Fruit fly (Drosophila melanogaster) whole organism, embryonic: Measurements from ENCODE around the gene temp.
A peak's percentile ranks its signal among the peaks of the same experiment; 100 is the strongest.

Source experiments
- Abd-B ChIP-seq: fragments of 200-800 bp; sonication (Bioruptor generic); optimal IDR thresholded peaks from 2 replicates; lab custom pipeline; 2018; ENCODE audit warnings: missing biosample characterization, mild to moderate bottlenecking, missing genetic modification characterization, moderate library complexity
- Antp ChIP-seq: fragments of 200-800 bp; sonication (Bioruptor generic); optimal IDR thresholded peaks from 3 replicates; lab custom pipeline; 2016; ENCODE audit warnings: missing biosample characterization, missing genetic modification characterization
- Atf6 ChIP-seq: fragments of 200-800 bp; sonication (Bioruptor generic); IDR thresholded peaks from 2 replicates; pipeline ENCODE4 v1.3.6; 2022; ENCODE audit warnings: missing biosample characterization, missing genetic modification characterization
- CG10321 ChIP-seq: fragments of 200-800 bp; sonication (Bioruptor generic); IDR thresholded peaks from 2 replicates; pipeline ENCODE4 v1.3.6; 2022; ENCODE audit warnings: missing biosample characterization, missing genetic modification characterization
- CG10366 ChIP-seq: fragments of 200-800 bp; sonication (Bioruptor generic); IDR thresholded peaks from 2 replicates; pipeline ENCODE4 v1.3.6; 2022; ENCODE audit warnings: missing biosample characterization, missing genetic modification characterization
- CG11560 ChIP-seq: fragments of 200-800 bp; sonication (Bioruptor generic); IDR thresholded peaks from 3 replicates; pipeline ENCODE4 v1.3.6; 2022; ENCODE audit warnings: missing biosample characterization, missing genetic modification characterization
- CG12744 ChIP-seq: fragments of 200-800 bp; sonication (Bioruptor generic); optimal IDR thresholded peaks from 2 replicates; lab custom pipeline; 2016; ENCODE audit warnings: missing biosample characterization, missing genetic modification characterization
- CG1529 ChIP-seq: fragments of 200-800 bp; sonication (Bioruptor generic); optimal IDR thresholded peaks from 3 replicates; lab custom pipeline; 2018; ENCODE audit warnings: missing biosample characterization, missing genetic modification characterization
- CG15514 ChIP-seq: fragments of 200-800 bp; sonication (Bioruptor generic); optimal IDR thresholded peaks from 3 replicates; lab custom pipeline; 2017; ENCODE audit warnings: missing biosample characterization, missing genetic modification characterization, mild to moderate bottlenecking, moderate library complexity, missing genetic modification reagents
- CG15696 ChIP-seq: fragments of 200-800 bp; sonication (Bioruptor generic); optimal IDR thresholded peaks from 2 replicates; lab custom pipeline; 2019; ENCODE audit warnings: missing biosample characterization, mild to moderate bottlenecking, missing genetic modification characterization, moderate library complexity
- CG1647 ChIP-seq: fragments of 200-800 bp; sonication (Bioruptor generic); optimal IDR thresholded peaks from 3 replicates; lab custom pipeline; 2016; ENCODE audit warnings: missing biosample characterization, missing genetic modification characterization
- CG16815 ChIP-seq: fragments of 200-800 bp; sonication (Bioruptor generic); optimal IDR thresholded peaks from 3 replicates; lab custom pipeline; 2017; ENCODE audit warnings: missing biosample characterization, mild to moderate bottlenecking, missing genetic modification characterization
- CG17328 ChIP-seq: fragments of 200-800 bp; sonication (Bioruptor generic); IDR thresholded peaks from 2 replicates; pipeline ENCODE4 v1.3.6; 2022; ENCODE audit warnings: missing biosample characterization, missing genetic modification characterization
- CG17829 ChIP-seq: fragments of 200-800 bp; optimal IDR thresholded peaks from 2 replicates; lab custom pipeline; 2019; ENCODE audit warnings: missing biosample characterization, mild to moderate bottlenecking, missing genetic modification characterization, moderate library complexity
- CG1792 ChIP-seq: fragments of 200-800 bp; sonication (Bioruptor generic); optimal IDR thresholded peaks from 2 replicates; lab custom pipeline; 2016; ENCODE audit warnings: missing biosample characterization, missing genetic modification characterization
- CG2129 ChIP-seq: fragments of 200-800 bp; sonication (Bioruptor generic); IDR thresholded peaks from 2 replicates; pipeline ENCODE4 v1.3.6; 2022; ENCODE audit warnings: missing biosample characterization, missing genetic modification characterization; ENCODE audit not compliant: partially characterized antibody
- CG30403 ChIP-seq: fragments of 200-800 bp; sonication (Bioruptor generic); optimal IDR thresholded peaks from 3 replicates; lab custom pipeline; 2016; ENCODE audit warnings: missing biosample characterization, missing genetic modification characterization
- CG3407 ChIP-seq: fragments of 200-800 bp; sonication (Bioruptor generic); optimal IDR thresholded peaks from 2 replicates; lab custom pipeline; 2018; ENCODE audit warnings: missing biosample characterization, mild to moderate bottlenecking, missing genetic modification characterization
- CG7271 ChIP-seq: fragments of 200-800 bp; sonication (Bioruptor generic); optimal IDR thresholded peaks from 2 replicates; lab custom pipeline; 2018; ENCODE audit warnings: missing biosample characterization, mild to moderate bottlenecking, missing genetic modification characterization, moderate library complexity
- CG8765 ChIP-seq: fragments of 200-800 bp; sonication (Bioruptor generic); IDR thresholded peaks from 2 replicates; pipeline ENCODE4 v1.3.6; 2022; ENCODE audit warnings: missing biosample characterization, missing genetic modification characterization
- Chrac-16 ChIP-seq: fragments of 200-800 bp; sonication (Bioruptor generic); optimal IDR thresholded peaks from 3 replicates; lab custom pipeline; 2016; ENCODE audit warnings: missing biosample characterization, missing genetic modification characterization
- Dad ChIP-seq: fragments of 200-800 bp; sonication (Bioruptor generic); optimal IDR thresholded peaks from 3 replicates; lab custom pipeline; 2016; ENCODE audit warnings: missing biosample characterization, missing genetic modification characterization
- Dip2 ChIP-seq: fragments of 200-800 bp; sonication (Bioruptor generic); IDR thresholded peaks from 2 replicates; pipeline ENCODE4 v1.3.6; 2022; ENCODE audit warnings: missing biosample characterization, missing genetic modification characterization
- Doc2 ChIP-seq: fragments of 200-800 bp; sonication (Bioruptor generic); IDR thresholded peaks from 2 replicates; pipeline ENCODE4 v1.3.6; 2022; ENCODE audit warnings: missing biosample characterization, missing genetic modification characterization
- E2f1 ChIP-seq: fragments of 200-800 bp; sonication (Bioruptor generic); IDR thresholded peaks from 2 replicates; pipeline ENCODE4 v1.3.6; 2022; ENCODE audit warnings: missing biosample characterization, missing genetic modification characterization
- ERR ChIP-seq: fragments of 200-800 bp; sonication (Bioruptor generic); optimal IDR thresholded peaks from 2 replicates; lab custom pipeline; 2016; ENCODE audit warnings: missing biosample characterization, missing genetic modification characterization
- Gsc ChIP-seq: fragments of 200-800 bp; sonication (Bioruptor generic); IDR thresholded peaks from 2 replicates; pipeline ENCODE4 v1.3.6; 2022; ENCODE audit warnings: missing biosample characterization, missing genetic modification characterization
- Hr51 ChIP-seq, 2 experiments: fragments of 200-800 bp; sonication (Bioruptor generic); optimal IDR thresholded peaks; 2 replicates in 1 of 2; 3 replicates in 1 of 2; lab custom pipeline; 2016 to 2018; ENCODE audit warnings: missing biosample characterization in 2 of 2, missing genetic modification characterization in 2 of 2, mild to moderate bottlenecking in 1 of 2, moderate library complexity in 1 of 2
- MBD-R2 ChIP-seq: fragments of 200-800 bp; sonication (Bioruptor generic); IDR thresholded peaks from 2 replicates; pipeline ENCODE4 v1.3.6; 2022; ENCODE audit warnings: missing biosample characterization, missing genetic modification characterization
- NC2α ChIP-seq: fragments of 200-800 bp; sonication (Bioruptor generic); optimal IDR thresholded peaks from 2 replicates; lab custom pipeline; 2016; ENCODE audit warnings: missing biosample characterization, missing genetic modification characterization
- Nf-YB ChIP-seq: fragments of 200-800 bp; sonication (Bioruptor generic); optimal IDR thresholded peaks from 3 replicates; lab custom pipeline; 2019; ENCODE audit warnings: missing biosample characterization, mild to moderate bottlenecking, missing genetic modification characterization, moderate library complexity
- Poxn ChIP-seq: fragments of 200-800 bp; sonication (Bioruptor generic); IDR thresholded peaks from 2 replicates; pipeline ENCODE4 v1.3.6; 2022; ENCODE audit warnings: missing biosample characterization, missing genetic modification characterization
- Ravus ChIP-seq: fragments of 200-800 bp; sonication (Bioruptor generic); IDR thresholded peaks from 2 replicates; pipeline ENCODE4 v1.3.6; 2022; ENCODE audit warnings: missing biosample characterization, missing genetic modification characterization
- Rx ChIP-seq: fragments of 200-800 bp; sonication (Bioruptor generic); IDR thresholded peaks from 2 replicates; pipeline ENCODE4 v1.3.6; 2022; ENCODE audit warnings: missing biosample characterization, missing genetic modification characterization
- Scr ChIP-seq: fragments of 200-800 bp; sonication (Bioruptor generic); IDR thresholded peaks from 2 replicates; pipeline ENCODE4 v1.3.6; 2022; ENCODE audit warnings: missing biosample characterization, missing genetic modification characterization; ENCODE audit not compliant: partially characterized antibody
- Sox102F ChIP-seq: fragments of 200-800 bp; sonication (Bioruptor generic); optimal IDR thresholded peaks from 2 replicates; lab custom pipeline; 2018; ENCODE audit warnings: missing biosample characterization, mild to moderate bottlenecking, missing genetic modification characterization, moderate library complexity
- Sry-β ChIP-seq: fragments of 200-800 bp; sonication (Bioruptor generic); optimal IDR thresholded peaks from 2 replicates; lab custom pipeline; 2018; ENCODE audit warnings: missing biosample characterization, mild to moderate bottlenecking, missing genetic modification characterization, moderate library complexity
- br ChIP-seq: fragments of >200 bp; optimal IDR thresholded peaks from 2 replicates; lab custom pipeline; 2017
- ci ChIP-seq: fragments of 200-800 bp; sonication (Bioruptor generic); IDR thresholded peaks from 3 replicates; pipeline ENCODE4 v1.3.6; 2022; ENCODE audit warnings: missing biosample characterization, missing genetic modification characterization
- croc ChIP-seq: fragments of 200-800 bp; sonication (Bioruptor generic); conservative IDR thresholded peaks from 3 replicates; pipeline ENCODE4 v1.3.6; 2022; ENCODE audit warnings: missing biosample characterization, missing genetic modification characterization
- danr ChIP-seq: fragments of 200-800 bp; sonication (Bioruptor generic); IDR thresholded peaks from 2 replicates; pipeline ENCODE4 v1.3.6; 2022; ENCODE audit warnings: missing biosample characterization, missing genetic modification characterization
- exex ChIP-seq: fragments of 200-800 bp; sonication (Bioruptor generic); optimal IDR thresholded peaks from 4 replicates; lab custom pipeline; 2018; ENCODE audit warnings: missing biosample characterization, mild to moderate bottlenecking, missing genetic modification characterization, moderate library complexity
- fu2 ChIP-seq: fragments of 200-800 bp; sonication (Bioruptor generic); optimal IDR thresholded peaks from 2 replicates; lab custom pipeline; 2016; ENCODE audit warnings: missing biosample characterization, missing genetic modification characterization
- gfzf ChIP-seq: fragments of 200-800 bp; sonication (Bioruptor generic); optimal IDR thresholded peaks from 2 replicates; lab custom pipeline; 2016; ENCODE audit warnings: missing biosample characterization, mild to moderate bottlenecking, missing genetic modification characterization, moderate library complexity
- grn ChIP-seq: fragments of 200-800 bp; sonication (Bioruptor generic); optimal IDR thresholded peaks from 3 replicates; lab custom pipeline; 2017; ENCODE audit warnings: missing biosample characterization, missing genetic modification characterization
- gsb-n ChIP-seq: fragments of 200-800 bp; sonication (Bioruptor generic); optimal IDR thresholded peaks from 3 replicates; lab custom pipeline; 2018; ENCODE audit warnings: missing biosample characterization, mild to moderate bottlenecking, missing genetic modification characterization
- jing ChIP-seq: fragments of 200-800 bp; sonication (Bioruptor generic); optimal IDR thresholded peaks from 2 replicates; lab custom pipeline; 2018; ENCODE audit warnings: missing biosample characterization, mild to moderate bottlenecking, missing genetic modification characterization
- kni ChIP-seq: fragments of 200-800 bp; sonication (Bioruptor generic); optimal IDR thresholded peaks from 3 replicates; lab custom pipeline; 2017; ENCODE audit warnings: mild to moderate bottlenecking, missing biosample characterization, missing genetic modification reagents, missing genetic modification characterization
- maf-S ChIP-seq: fragments of 200-800 bp; sonication (Bioruptor generic); optimal IDR thresholded peaks from 2 replicates; lab custom pipeline; 2016; ENCODE audit warnings: missing biosample characterization, missing genetic modification characterization
- mam ChIP-seq: fragments of 200-800 bp; sonication (Bioruptor generic); optimal IDR thresholded peaks from 3 replicates; lab custom pipeline; 2016; ENCODE audit warnings: missing biosample characterization, missing genetic modification characterization
- p53 ChIP-seq: fragments of 200-800 bp; sonication (Bioruptor generic); optimal IDR thresholded peaks from 2 replicates; lab custom pipeline; 2016; ENCODE audit warnings: missing biosample characterization, missing genetic modification characterization
- scrt ChIP-seq: fragments of 200-800 bp; sonication (Bioruptor generic); optimal IDR thresholded peaks from 2 replicates; lab custom pipeline; 2018; ENCODE audit warnings: missing biosample characterization, mild to moderate bottlenecking, missing genetic modification characterization, moderate library complexity
- tx ChIP-seq: fragments of 200-800 bp; sonication (Bioruptor generic); optimal IDR thresholded peaks from 2 replicates; lab custom pipeline; 2016; ENCODE audit warnings: missing biosample characterization, missing genetic modification characterization

Gene temp

dm6 chrX:2301069-2301508 is 38.8 kb upstream of the temp start (continued):
- TF ChIP-seq CG15514 (GFP tag; lab: Kevin White, UChicago), result peak; percentile 63
- no peak for TF ChIP-seq grn (GFP tag; lab: Kevin White, UChicago)
- TF ChIP-seq gsb-n (tag; lab: Kevin White, UChicago), result no peak
- no peak for TF ChIP-seq CG12744 (GFP tag; lab: Kevin White, UChicago)
- TF ChIP-seq CG17328 (GFP tag; lab: Robert Waterston, UW), result no peak
- peak; percentile 4 for TF ChIP-seq Antp (GFP tag; lab: Kevin White, UChicago)
- no peak for TF ChIP-seq Doc2 (GFP tag; lab: Robert Waterston, UW)
- TF ChIP-seq CG1647, result no peak
- no peak for TF ChIP-seq Dad (GFP tag; lab: Kevin White, UChicago)
- no peak for TF ChIP-seq CG7271 (tag; lab: Kevin White, UChicago)
- TF ChIP-seq CG2129 (GFP tag; lab: Robert Waterston, UW), result no peak
- no peak for TF ChIP-seq CG11560 (tag; lab: Robert Waterston, UW)
- TF ChIP-seq Rx, result no peak
- TF ChIP-seq CG30403 (GFP tag; lab: Kevin White, UChicago), result no peak
- peak; percentile 45 for TF ChIP-seq scrt (GFP tag; lab: Kevin White, UChicago)
- TF ChIP-seq fu2, result no peak
- TF ChIP-seq Nf-YB (GFP tag; lab: Kevin White, UChicago), result no peak
- TF ChIP-seq CG17829 (tag; lab: Kevin White, UChicago), result no peak
- TF ChIP-seq Sry-β (GFP tag; lab: Kevin White, UChicago), result no peak
- no peak for TF ChIP-seq Dip2 (GFP tag; lab: Robert Waterston, UW)
- no peak for TF ChIP-seq CG1529 (GFP tag; lab: Kevin White, UChicago)
- no peak for TF ChIP-seq CG3407 (GFP tag; lab: Kevin White, UChicago)
- TF ChIP-seq E2f1 (GFP tag; lab: Robert Waterston, UW), result peak; percentile 32; the same call in 1 of the 2 replicates
- no peak for TF ChIP-seq tx (GFP tag; lab: Kevin White, UChicago)
- TF ChIP-seq CG15696 (tag; lab: Kevin White, UChicago), result peak; percentile 20
- TF ChIP-seq p53 (GFP tag; lab: Kevin White, UChicago), result no peak
- TF ChIP-seq ci (GFP tag; lab: Robert Waterston, UW), result peak; percentile 6; the same call in 1 of the 3 replicates
- TF ChIP-seq Scr (GFP tag; lab: Robert Waterston, UW), result no peak
- no peak for TF ChIP-seq jing (GFP tag; lab: Kevin White, UChicago)
- no peak for TF ChIP-seq ERR (GFP tag; lab: Kevin White, UChicago)
- no peak for TF ChIP-seq Poxn (GFP tag; lab: Robert Waterston, UW)
- no peak for TF ChIP-seq MBD-R2 (GFP tag; lab: Robert Waterston, UW)
- no peak for TF ChIP-seq CG10321 (GFP tag; lab: Robert Waterston, UW)
- TF ChIP-seq kni, result no peak
- TF ChIP-seq Sox102F (GFP tag; lab: Kevin White, UChicago), result peak; percentile 22
- no peak for TF ChIP-seq br (lab: Kevin White, UChicago)
- TF ChIP-seq CG10366 (GFP tag; lab: Robert Waterston, UW), result no peak
- peak; percentile 46 for TF ChIP-seq CG16815 (GFP tag; lab: Kevin White, UChicago)
- TF ChIP-seq gfzf (GFP tag; lab: Kevin White, UChicago), result no peak
- peak; percentile 8 for TF ChIP-seq Abd-B (GFP tag; lab: Kevin White, UChicago)
- no peak for TF ChIP-seq croc (GFP tag; lab: Robert Waterston, UW)
- no peak for TF ChIP-seq CG1792 (GFP tag; lab: Kevin White, UChicago)
- no peak for TF ChIP-seq Ravus (GFP tag; lab: Robert Waterston, UW)
- TF ChIP-seq Atf6 (GFP tag; lab: Robert Waterston, UW), result peak; percentile 46
- TF ChIP-seq Gsc (GFP tag; lab: Robert Waterston, UW), result no peak
- no peak for TF ChIP-seq danr
- TF ChIP-seq NC2α (GFP tag; lab: Kevin White, UChicago), result no peak
- TF ChIP-seq Hr51 (GFP tag; optimal IDR thresholded peaks at IDR 0.05; lab: Kevin White, UChicago), result peak in 1 of 2 experiments; percentile 55
- TF ChIP-seq Chrac-16 (GFP tag; lab: Kevin White, UChicago), result peak; percentile 15
- TF ChIP-seq mam (GFP tag; lab: Kevin White, UChicago), result peak; percentile 38
- no peak for TF ChIP-seq maf-S (GFP tag; lab: Kevin White, UChicago)
- no peak for TF ChIP-seq CG8765 (GFP tag; lab: Robert Waterston, UW)
- TF ChIP-seq exex (tag; lab: Kevin White, UChicago), result no peak
